Fruit fly (Drosophila melanogaster): ENCODE measurements around the gene Cdep.

DNA sequence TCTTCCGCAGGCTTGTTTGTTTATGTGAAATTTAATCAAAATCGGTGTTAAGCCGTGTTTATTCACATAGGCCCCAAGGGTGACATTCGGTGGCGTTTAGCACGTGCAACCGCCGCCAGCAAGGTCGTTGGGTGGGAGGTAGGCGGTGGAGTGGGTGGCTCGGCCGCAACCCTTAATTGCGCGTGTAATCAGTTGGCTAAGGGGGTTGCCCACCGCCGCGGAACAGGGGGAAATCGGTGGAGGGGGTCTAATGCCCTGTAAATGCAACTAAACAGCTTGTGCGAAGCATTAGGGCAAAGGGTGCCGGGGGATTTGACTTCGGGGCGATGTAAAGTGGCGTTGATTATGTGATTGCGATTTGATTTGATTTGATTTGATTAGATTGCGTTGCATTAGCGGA lies 6.8 kb upstream of the Cdep start:
- no peak for TF ChIP-seq CG8478 (optimal IDR thresholded peaks at IDR 0.05)
- TF ChIP-seq CTCF (optimal IDR thresholded peaks at IDR 0.05): no peak
